Fruit fly (Drosophila melanogaster) whole organism, prepupa: Measurements from ENCODE around the gene CG31663.

Source experiments
- Blimp-1 ChIP-seq: fragments of 200-800 bp; sonication (Bioruptor generic); optimal IDR thresholded peaks from 3 replicates; lab custom pipeline; 2017; ENCODE audit warnings: missing biosample characterization, missing genetic modification characterization, mild to moderate bottlenecking, moderate library complexity, missing genetic modification reagents
- CG10631 ChIP-seq: fragments of 200-800 bp; sonication (Bioruptor generic); optimal IDR thresholded peaks from 2 replicates; lab custom pipeline; 2016; ENCODE audit warnings: missing biosample characterization, missing genetic modification characterization
- CG10669 ChIP-seq: fragments of 200-800 bp; sonication (Bioruptor generic); optimal IDR thresholded peaks from 3 replicates; lab custom pipeline; 2018; ENCODE audit warnings: missing biosample characterization, mild to moderate bottlenecking, missing genetic modification characterization, moderate library complexity
- CG11294 ChIP-seq: fragments of 200-800 bp; sonication (Bioruptor generic); IDR thresholded peaks from 2 replicates; pipeline ENCODE4 v1.3.6; 2022; ENCODE audit warnings: missing biosample characterization, missing genetic modification characterization
- CG11762 ChIP-seq: fragments of 200-800 bp; sonication (Bioruptor generic); optimal IDR thresholded peaks from 3 replicates; lab custom pipeline; 2016; ENCODE audit warnings: missing biosample characterization, missing genetic modification characterization; ENCODE audit not compliant: insufficient read depth
- CG11902 ChIP-seq: fragments of 200-800 bp; sonication (Bioruptor generic); optimal IDR thresholded peaks from 3 replicates; lab custom pipeline; 2016; ENCODE audit warnings: missing biosample characterization, missing genetic modification characterization
- CG15336 ChIP-seq: fragments of 200-800 bp; sonication (Bioruptor generic); IDR thresholded peaks from 2 replicates; pipeline ENCODE4 v1.3.6; 2022; ENCODE audit warnings: missing biosample characterization, missing genetic modification characterization
- CG1621 ChIP-seq: fragments of 200-800 bp; sonication (Bioruptor generic); optimal IDR thresholded peaks from 3 replicates; lab custom pipeline; 2018; ENCODE audit warnings: missing biosample characterization, mild to moderate bottlenecking, missing genetic modification characterization
- CG16779 ChIP-seq: fragments of 200-800 bp; sonication (Bioruptor generic); optimal IDR thresholded peaks from 3 replicates; lab custom pipeline; 2017; ENCODE audit warnings: missing biosample characterization, mild to moderate bottlenecking, missing genetic modification characterization
- CG3032 ChIP-seq: fragments of 200-800 bp; optimal IDR thresholded peaks from 2 replicates; lab custom pipeline; 2019; ENCODE audit warnings: missing biosample characterization, mild to moderate bottlenecking, missing genetic modification characterization, moderate library complexity
- CG31627 ChIP-seq: fragments of 200-800 bp; sonication (Bioruptor generic); optimal IDR thresholded peaks from 3 replicates; lab custom pipeline; 2016; ENCODE audit warnings: missing biosample characterization, missing genetic modification characterization
- CG32006 ChIP-seq: fragments of 200-800 bp; sonication (Bioruptor generic); optimal IDR thresholded peaks from 3 replicates; lab custom pipeline; 2017; ENCODE audit warnings: missing biosample characterization, mild to moderate bottlenecking, missing genetic modification characterization
- CG34406 ChIP-seq: fragments of 200-800 bp; sonication (Bioruptor generic); optimal IDR thresholded peaks from 3 replicates; lab custom pipeline; 2016; ENCODE audit warnings: missing biosample characterization, missing genetic modification characterization
- CG3919 ChIP-seq: fragments of 200-800 bp; sonication (Bioruptor generic); optimal IDR thresholded peaks from 3 replicates; lab custom pipeline; 2016; ENCODE audit warnings: missing biosample characterization, missing genetic modification characterization
- CG4318 ChIP-seq: fragments of 200-800 bp; sonication (Bioruptor generic); optimal IDR thresholded peaks from 3 replicates; lab custom pipeline; 2017; ENCODE audit warnings: missing biosample characterization, mild to moderate bottlenecking, missing genetic modification characterization
- CG6163 ChIP-seq: fragments of 200-800 bp; sonication (Bioruptor generic); IDR thresholded peaks from 3 replicates; pipeline ENCODE4 v1.3.6; 2022; ENCODE audit warnings: missing biosample characterization, missing genetic modification characterization
- CG6276 ChIP-seq: fragments of 200-800 bp; sonication (Bioruptor generic); optimal IDR thresholded peaks from 2 replicates; lab custom pipeline; 2017; ENCODE audit warnings: missing biosample characterization, mild to moderate bottlenecking, missing genetic modification characterization
- CG6792 ChIP-seq: fragments of 200-800 bp; sonication (Bioruptor generic); optimal IDR thresholded peaks from 3 replicates; lab custom pipeline; 2016; ENCODE audit warnings: missing biosample characterization, missing genetic modification characterization
- CG6854 ChIP-seq: fragments of 200-800 bp; sonication (Bioruptor generic); optimal IDR thresholded peaks from 2 replicates; lab custom pipeline; 2017; ENCODE audit warnings: missing biosample characterization, mild to moderate bottlenecking, missing genetic modification characterization
- CG7368 ChIP-seq: fragments of 200-800 bp; sonication (Bioruptor generic); optimal IDR thresholded peaks from 3 replicates; lab custom pipeline; 2016; ENCODE audit warnings: missing biosample characterization, missing genetic modification characterization
- CG8119 ChIP-seq: fragments of 200-800 bp; sonication (Bioruptor generic); IDR thresholded peaks from 3 replicates; pipeline ENCODE4 v1.3.6; 2022; ENCODE audit warnings: missing biosample characterization, missing genetic modification characterization
- CG8632 ChIP-seq: fragments of 200-800 bp; sonication (Bioruptor generic); optimal IDR thresholded peaks from 3 replicates; lab custom pipeline; 2016; ENCODE audit warnings: missing biosample characterization, missing genetic modification characterization
- CG9139 ChIP-seq: fragments of 200-800 bp; sonication (Bioruptor generic); optimal IDR thresholded peaks from 3 replicates; lab custom pipeline; 2017; ENCODE audit warnings: missing biosample characterization, mild to moderate bottlenecking, missing genetic modification characterization
- Eip75B ChIP-seq: fragments of 200-800 bp; sonication (Bioruptor generic); optimal IDR thresholded peaks from 3 replicates; lab custom pipeline; 2016; ENCODE audit warnings: missing biosample characterization, missing genetic modification characterization
- Eip78C ChIP-seq: fragments of 200-800 bp; sonication (Bioruptor generic); peaks from one replicate; lab custom pipeline; 2016; ENCODE audit warnings: missing biosample characterization, missing genetic modification characterization
- Eip93F ChIP-seq: fragments of 200-800 bp; sonication (Bioruptor generic); optimal IDR thresholded peaks from 2 replicates; lab custom pipeline; 2016; ENCODE audit warnings: missing biosample characterization, mild to moderate bottlenecking, missing genetic modification characterization
- Ets21C ChIP-seq: fragments of 200-800 bp; sonication (Bioruptor generic); optimal IDR thresholded peaks from 3 replicates; lab custom pipeline; 2016; ENCODE audit warnings: missing biosample characterization, missing genetic modification characterization
- Ets96B ChIP-seq: fragments of 200-800 bp; optimal IDR thresholded peaks from 2 replicates; lab custom pipeline; 2019; ENCODE audit warnings: missing biosample characterization, mild to moderate bottlenecking, missing genetic modification characterization, moderate library complexity
- Gug ChIP-seq: fragments of 200-800 bp; sonication (Bioruptor generic); IDR thresholded peaks from 2 replicates; pipeline ENCODE4 v1.3.6; 2022; ENCODE audit warnings: missing biosample characterization, missing genetic modification characterization
- Hr39 ChIP-seq: fragments of 200-800 bp; sonication (Bioruptor generic); optimal IDR thresholded peaks from 2 replicates; lab custom pipeline; 2016; ENCODE audit warnings: missing biosample characterization, missing genetic modification characterization
- Hr4 ChIP-seq: fragments of 200-800 bp; sonication (Bioruptor generic); optimal IDR thresholded peaks from 3 replicates; lab custom pipeline; 2016; ENCODE audit warnings: missing biosample characterization, missing genetic modification characterization
- OdsH ChIP-seq: fragments of 200-800 bp; sonication (Bioruptor generic); optimal IDR thresholded peaks from 3 replicates; lab custom pipeline; 2016; ENCODE audit warnings: missing biosample characterization, missing genetic modification characterization
- Smox ChIP-seq: fragments of 200-800 bp; sonication (Bioruptor generic); optimal IDR thresholded peaks from 3 replicates; lab custom pipeline; 2016; ENCODE audit warnings: missing biosample characterization, missing genetic modification characterization
- Sox102F ChIP-seq: fragments of 200-800 bp; sonication (Bioruptor generic); optimal IDR thresholded peaks from 2 replicates; lab custom pipeline; 2016; ENCODE audit warnings: missing biosample characterization, mild to moderate bottlenecking, missing genetic modification characterization
- Sox15 ChIP-seq: fragments of 200-800 bp; sonication (Bioruptor generic); optimal IDR thresholded peaks from 3 replicates; lab custom pipeline; 2016; ENCODE audit warnings: missing biosample characterization, missing genetic modification characterization
- achi ChIP-seq: fragments of 200-800 bp; sonication (Bioruptor generic); optimal IDR thresholded peaks from 3 replicates; lab custom pipeline; 2016; ENCODE audit warnings: missing biosample characterization, missing genetic modification characterization
- dac ChIP-seq: fragments of 200-800 bp; sonication (Bioruptor generic); optimal IDR thresholded peaks from 2 replicates; lab custom pipeline; 2017; ENCODE audit warnings: missing biosample characterization, mild to moderate bottlenecking, missing genetic modification characterization
- dsx ChIP-seq: fragments of 200-800 bp; optimal IDR thresholded peaks from 3 replicates; lab custom pipeline; 2019; ENCODE audit warnings: missing biosample characterization, mild to moderate bottlenecking, missing genetic modification characterization, moderate library complexity; ENCODE audit not compliant: poor library complexity, severe bottlenecking
- eg ChIP-seq: fragments of 200-800 bp; sonication (Bioruptor generic); IDR thresholded peaks from 3 replicates; pipeline ENCODE4 v1.3.6; 2022; ENCODE audit warnings: missing biosample characterization, missing genetic modification characterization
- esn ChIP-seq: fragments of 200-800 bp; sonication (Bioruptor generic); optimal IDR thresholded peaks from 2 replicates; lab custom pipeline; 2016; ENCODE audit warnings: missing biosample characterization, mild to moderate bottlenecking, missing genetic modification characterization, moderate library complexity
- fd59A ChIP-seq: fragments of 200-800 bp; sonication (Bioruptor generic); optimal IDR thresholded peaks from 2 replicates; lab custom pipeline; 2017; ENCODE audit warnings: missing biosample characterization, mild to moderate bottlenecking, missing genetic modification characterization, missing genetic modification reagents
- fkh ChIP-seq: fragments of 200-800 bp; sonication (Bioruptor generic); optimal IDR thresholded peaks from 3 replicates; lab custom pipeline; 2017; ENCODE audit warnings: missing biosample characterization, mild to moderate bottlenecking, missing genetic modification characterization, moderate library complexity
- lz ChIP-seq: fragments of 200-800 bp; sonication (Bioruptor generic); optimal IDR thresholded peaks from 3 replicates; lab custom pipeline; 2016; ENCODE audit warnings: missing biosample characterization, missing genetic modification characterization
- net ChIP-seq: fragments of 200-800 bp; sonication (Bioruptor generic); optimal IDR thresholded peaks from 3 replicates; lab custom pipeline; 2016; ENCODE audit warnings: missing biosample characterization, missing genetic modification characterization
- salr ChIP-seq, 2 experiments: fragments of 200-800 bp; sonication (Bioruptor generic); optimal IDR thresholded peaks; 3 replicates each; lab custom pipeline; 2016 to 2018; ENCODE audit warnings: missing biosample characterization in 2 of 2, missing genetic modification characterization in 2 of 2, mild to moderate bottlenecking in 1 of 2
- spab ChIP-seq: fragments of 200-800 bp; sonication (Bioruptor generic); optimal IDR thresholded peaks from 2 replicates; lab custom pipeline; 2017; ENCODE audit warnings: missing biosample characterization, mild to moderate bottlenecking, missing genetic modification characterization, missing genetic modification reagents
- ss ChIP-seq, 2 experiments: fragments of 200-800 bp; sonication (Bioruptor generic); optimal IDR thresholded peaks; 2 replicates in 1 of 2; 3 replicates in 1 of 2; lab custom pipeline; 2017 to 2018; ENCODE audit warnings: mild to moderate bottlenecking in 2 of 2, missing biosample characterization in 2 of 2, missing genetic modification characterization in 2 of 2, moderate library complexity in 1 of 2
- topi ChIP-seq: fragments of 200-800 bp; sonication (Bioruptor generic); optimal IDR thresholded peaks from 3 replicates; lab custom pipeline; 2016; ENCODE audit warnings: missing biosample characterization, missing genetic modification characterization

The CG31663 gene

dm6 chr2L:1885215-1885721 is 4.0 kb upstream of the CG31663 start:
- no peak for TF ChIP-seq dsx
- TF ChIP-seq Ets21C: no peak
- TF ChIP-seq CG15336: no peak
- no peak for TF ChIP-seq CG3919 (GFP tag; lab: Kevin White, UChicago)
- TF ChIP-seq net: no peak
- no peak for TF ChIP-seq CG7368 (GFP tag; lab: Kevin White, UChicago)

- peak; percentile 62 for TF ChIP-seq CG16779
- TF ChIP-seq Eip78C (GFP tag; lab: Kevin White, UChicago): peak; percentile 84
- no peak for TF ChIP-seq CG8632 (GFP tag; lab: Kevin White, UChicago)
- TF ChIP-seq esn (GFP tag; lab: Kevin White, UChicago): peak; percentile 53
- peak; percentile 48 for TF ChIP-seq CG9139 (GFP tag; lab: Kevin White, UChicago)
- no peak for TF ChIP-seq fd59A
- TF ChIP-seq fkh (GFP tag; lab: Kevin White, UChicago): peak; percentile 85
- TF ChIP-seq OdsH (GFP tag; lab: Kevin White, UChicago): no peak
- peak; percentile 23 for TF ChIP-seq CG31627
- TF ChIP-seq salr (GFP tag; optimal IDR thresholded peaks at IDR 0.05; lab: Kevin White, UChicago): peak in 1 of 2 experiments; percentile 44
- no peak for TF ChIP-seq CG11902 (GFP tag; lab: Kevin White, UChicago)
- no peak for TF ChIP-seq Ets21C
- peak; percentile 17 for TF ChIP-seq Smox (GFP tag; lab: Kevin White, UChicago)
- TF ChIP-seq CG6792 (GFP tag; lab: Kevin White, UChicago): peak; percentile 6
- TF ChIP-seq Hr4 (GFP tag; lab: Kevin White, UChicago): no peak
- no peak for TF ChIP-seq CG11762
- TF ChIP-seq Eip75B (GFP tag; lab: Kevin White, UChicago): peak; percentile 46
- TF ChIP-seq CG1621 (tag; lab: Kevin White, UChicago): peak; percentile 33
- no peak for TF ChIP-seq Sox15 (GFP tag; lab: Kevin White, UChicago)
- TF ChIP-seq CG4318 (GFP tag; lab: Kevin White, UChicago): no peak
- TF ChIP-seq CG34406 (GFP tag; lab: Kevin White, UChicago): peak; percentile 15
- peak; percentile 7 for TF ChIP-seq dac
- peak; percentile 21 for TF ChIP-seq lz (GFP tag; lab: Kevin White, UChicago)
- peak; percentile 69 for TF ChIP-seq CG6276 (GFP tag; lab: Kevin White, UChicago)
- no peak for TF ChIP-seq Eip93F (GFP tag; lab: Kevin White, UChicago)
- TF ChIP-seq CG3032 (tag; lab: Kevin White, UChicago): peak; percentile 23
- TF ChIP-seq dsx: peak; percentile 17
- TF ChIP-seq spab: no peak
- peak; percentile 18 for TF ChIP-seq achi (GFP tag; lab: Kevin White, UChicago)
- peak; percentile 29 for TF ChIP-seq Sox102F (GFP tag; lab: Kevin White, UChicago)
- TF ChIP-seq CG10669 (GFP tag; lab: Kevin White, UChicago): peak; percentile 22
- peak; percentile 51; the same call in 1 of the 3 replicates for TF ChIP-seq CG6163 (GFP tag; lab: Robert Waterston, UW)
- TF ChIP-seq CG8119 (GFP tag; lab: Robert Waterston, UW): peak; percentile 52; the same call in 1 of the 3 replicates
- no peak for TF ChIP-seq CG10631 (GFP tag; lab: Kevin White, UChicago)
- TF ChIP-seq CG15336: peak; percentile 31; the same call in 1 of the 2 replicates
- TF ChIP-seq Gug (GFP tag; lab: Robert Waterston, UW): no peak
- peak; percentile 4 for TF ChIP-seq CG3919 (GFP tag; lab: Kevin White, UChicago)
- peak; percentile 26 for TF ChIP-seq CG32006 (GFP tag; lab: Kevin White, UChicago)
- peak; percentile 62; the same call in 2 of the 3 replicates for TF ChIP-seq eg (GFP tag; lab: Robert Waterston, UW)
- no peak for TF ChIP-seq Blimp-1 (GFP tag; lab: Kevin White, UChicago)
- peak; percentile 73 to 75 for TF ChIP-seq ss (GFP tag; optimal IDR thresholded peaks at IDR 0.05; lab: Kevin White, UChicago)
- no peak for TF ChIP-seq CG11294 (GFP tag; lab: Robert Waterston, UW)
- peak; percentile 11 for TF ChIP-seq topi (GFP tag; lab: Kevin White, UChicago)
- TF ChIP-seq Ets96B: no peak
- peak; percentile 53 for TF ChIP-seq CG6854 (GFP tag; lab: Kevin White, UChicago)
- TF ChIP-seq Hr39 (GFP tag; lab: Kevin White, UChicago): no peak
Observed at dm6 chr2L:1884409-1885082, 3.3 kb upstream of the CG31663 start, which contains the start of gene Wdr62. Gene Wdr62, plus strand, starts transcription at chr2L:1884622.
